Worm (Caenorhabditis elegans) whole organism, L1 larva: Measurements from ENCODE around the gene ZC21.6.

Experiments used
- aly-2 ChIP-seq: fragments of 150-350 bp; optimal IDR thresholded peaks from 2 replicates; lab custom pipeline; 2014; ENCODE audit warnings: missing biosample characterization, missing genetic modification characterization
- egl-27 ChIP-seq, 2 experiments: fragments of 150-350 bp in 1 of 2; sonication (generic microtip); optimal IDR thresholded peaks; 3 replicates each; lab custom pipeline; 2017 to 2018; ENCODE audit warnings: missing biosample characterization in 2 of 2, missing genetic modification characterization in 2 of 2, missing genetic modification reagents in 2 of 2
- jun-1 ChIP-seq: fragments of 150-350 bp; optimal IDR thresholded peaks from 2 replicates; lab custom pipeline; 2014; ENCODE audit warnings: missing biosample characterization, missing genetic modification reagents, missing genetic modification characterization
- nhr-77 ChIP-seq: fragments of 150-350 bp; optimal IDR thresholded peaks from 2 replicates; lab custom pipeline; 2014; ENCODE audit warnings: missing biosample characterization, missing genetic modification characterization
- skn-1 ChIP-seq: fragments of 150-350 bp; optimal IDR thresholded peaks from 2 replicates; lab custom pipeline; 2014; ENCODE audit warnings: missing biosample characterization, missing genetic modification characterization
- tlp-1 ChIP-seq: fragments of 150-350 bp; optimal IDR thresholded peaks from 2 replicates; lab custom pipeline; 2014; ENCODE audit warnings: missing biosample characterization, missing genetic modification characterization
- zag-1 ChIP-seq: fragments of 150-350 bp; optimal IDR thresholded peaks from 2 replicates; lab custom pipeline; 2014; ENCODE audit warnings: missing biosample characterization, missing genetic modification characterization

DNA sequence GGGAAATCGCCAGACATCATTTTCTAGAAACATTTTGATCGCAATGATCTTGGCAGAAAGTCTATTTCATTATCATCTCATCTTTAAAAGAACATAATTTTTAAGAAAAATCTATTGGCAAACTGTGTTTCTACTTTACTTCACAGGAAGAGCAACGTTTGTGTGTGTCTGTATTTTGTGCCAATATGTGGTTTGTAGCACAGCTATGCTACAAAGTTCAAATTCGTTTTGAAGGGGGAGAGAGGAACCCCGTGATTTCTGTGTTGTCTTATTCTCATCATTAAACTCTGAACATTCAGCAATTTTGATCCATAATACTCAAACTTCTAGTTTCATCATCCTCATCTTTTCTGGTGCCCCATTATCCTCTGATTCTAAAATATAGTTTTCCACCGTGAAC, 6.3 kb upstream of the ZC21.6 start:
- TF ChIP-seq nhr-77 (tag; lab: Kevin White, UChicago) (no peak), egl-27 (tag; optimal IDR thresholded peaks at IDR 0.05; lab: Kevin White, UChicago) (no peak), skn-1 (tag; lab: Kevin White, UChicago) (no peak), tlp-1 (tag; lab: Kevin White, UChicago) (no peak), jun-1 (tag; lab: Kevin White, UChicago) (no peak), zag-1 (no peak), aly-2 (tag; lab: Kevin White, UChicago) (no peak)
